Fruit fly (Drosophila melanogaster) whole organism: ENCODE data around the gene Nup154.
A peak's percentile ranks its signal among the peaks of the same experiment; 100 is the strongest.

Source experiments
- CG8478 ChIP-seq: fragments of >200 bp; optimal IDR thresholded peaks from 2 replicates; lab custom pipeline; 2018; ENCODE audit warnings: inconsistent platforms
- Dll ChIP-seq: fragments of >200 bp; optimal IDR thresholded peaks from 2 replicates; lab custom pipeline; 2017
- EcR ChIP-seq, 2 experiments: fragments of >200 bp; optimal IDR thresholded peaks; 2 replicates each; lab custom pipeline; 2017; ENCODE audit warnings: missing biosample characterization in 2 of 2, missing genetic modification characterization in 2 of 2, missing genetic modification reagents in 2 of 2
- pan ChIP-seq: fragments of >200 bp; optimal IDR thresholded peaks from 2 replicates; lab custom pipeline; 2017
- psq ChIP-seq: fragments of >200 bp; optimal IDR thresholded peaks from 2 replicates; lab custom pipeline; 2017
- usp ChIP-seq: fragments of >200 bp; optimal IDR thresholded peaks from 2 replicates; lab custom pipeline; 2017; ENCODE audit warnings: missing biosample characterization, missing genetic modification characterization, mixed read lengths

Gene Nup154

DNA sequence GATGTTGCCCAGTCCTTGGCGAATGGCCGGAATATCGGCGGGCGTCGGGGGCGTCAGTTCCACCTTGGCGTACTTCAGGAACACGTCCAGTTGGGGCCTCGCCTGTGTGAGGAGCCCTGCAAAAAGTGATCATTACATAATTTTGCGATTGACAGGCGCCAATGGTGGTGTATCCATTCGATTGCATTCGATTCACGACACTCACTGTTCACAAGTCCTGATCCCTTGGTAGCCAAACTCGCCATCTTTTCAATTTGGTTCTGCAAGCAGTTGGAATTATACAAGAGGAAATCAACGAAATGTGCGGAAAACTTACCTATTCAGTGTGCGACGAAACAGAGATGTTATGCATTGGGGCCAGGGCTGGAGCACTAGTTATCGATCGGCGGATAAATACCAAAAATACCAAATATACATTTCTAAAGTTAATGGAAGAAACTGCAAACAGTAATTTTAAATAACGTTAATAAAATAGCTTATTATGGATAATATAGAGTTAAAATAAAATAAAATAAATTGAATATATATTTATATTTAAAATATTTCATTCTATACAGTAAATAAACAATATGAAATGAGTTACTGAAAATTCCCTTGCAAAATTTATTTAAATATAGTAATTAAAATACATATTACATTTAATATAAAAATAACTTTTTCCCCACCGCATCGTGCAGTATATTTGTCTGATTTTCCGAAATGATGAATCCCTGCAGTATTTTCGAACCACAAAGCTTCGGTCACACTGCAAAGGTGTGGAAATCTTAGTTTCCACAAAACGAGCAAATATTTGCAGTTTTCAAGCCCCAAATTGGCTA is 28.4 kb upstream of the Nup154 start, which contains the start of the genes ATPsynG and SCAR:
ATPsynG (minus strand) TSS at position 354 of the 818 bp plus-strand sequence.
SCAR (plus strand) TSS at position 727 of the 818 bp plus-strand sequence.
- TF ChIP-seq CG8478 (no peak), pan (no peak), usp (GFP tag; lab: Kevin White, UChicago) (no peak), EcR (GFP tag; optimal IDR thresholded peaks at IDR 0.05; lab: Kevin White, UChicago) (no peak), Dll (no peak), psq (no peak)

DNA sequence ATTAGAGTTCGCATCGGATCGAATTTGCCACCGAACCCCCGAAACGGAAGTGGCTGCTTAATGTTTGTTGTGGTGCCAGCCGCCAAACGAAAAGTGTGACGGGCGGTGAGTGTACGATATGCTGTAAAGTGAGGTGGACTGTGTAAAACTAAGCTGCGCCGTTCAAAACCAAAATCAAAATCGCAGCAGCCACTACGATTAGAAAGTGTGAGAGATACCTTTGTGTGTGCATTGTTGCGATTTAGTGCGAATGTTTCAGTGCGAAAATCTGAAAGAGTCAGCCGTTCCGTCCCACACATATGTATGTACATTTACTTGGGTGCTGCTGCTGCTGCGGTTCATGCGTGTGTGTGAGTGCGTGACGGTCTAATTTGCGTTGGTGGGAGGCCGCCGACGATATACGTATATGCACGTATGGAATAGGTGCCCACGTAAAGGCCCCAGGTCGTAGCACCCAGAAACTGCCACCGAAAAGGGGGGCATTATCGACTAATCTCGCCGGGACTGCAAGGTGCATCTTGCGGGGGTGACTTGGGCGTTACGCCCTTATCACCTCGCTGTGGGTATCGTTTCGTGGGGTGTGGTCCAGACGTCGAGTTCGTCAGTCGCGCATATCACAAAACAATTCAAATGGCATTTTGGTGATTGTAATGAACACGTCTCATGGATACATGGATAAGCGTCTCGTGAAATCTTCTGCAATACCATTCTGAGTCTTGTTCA is 27.6 kb upstream of the Nup154 start:
- TF ChIP-seq Dll: no peak
- TF ChIP-seq pan: peak; percentile 46

DNA sequence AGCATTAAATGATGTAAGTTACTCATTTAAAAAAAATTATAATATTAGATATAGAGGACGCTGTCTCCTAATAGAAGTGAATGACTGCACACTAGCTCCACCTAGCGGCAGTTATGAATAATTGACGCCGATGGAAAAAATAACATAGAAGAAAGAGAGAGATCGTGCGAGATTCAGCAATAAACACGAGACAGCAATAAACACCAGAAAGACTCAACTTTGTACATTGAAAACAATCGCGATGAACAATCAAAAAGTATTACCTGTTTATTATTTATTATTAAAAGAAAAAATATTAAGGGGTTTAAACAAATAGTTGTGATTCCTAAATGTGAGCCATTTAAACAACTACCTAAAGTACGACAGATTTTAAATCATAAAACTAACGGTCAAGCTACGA is 18.5 kb upstream of the Nup154 start:
- no peak for TF ChIP-seq usp (GFP tag; lab: Kevin White, UChicago)

DNA sequence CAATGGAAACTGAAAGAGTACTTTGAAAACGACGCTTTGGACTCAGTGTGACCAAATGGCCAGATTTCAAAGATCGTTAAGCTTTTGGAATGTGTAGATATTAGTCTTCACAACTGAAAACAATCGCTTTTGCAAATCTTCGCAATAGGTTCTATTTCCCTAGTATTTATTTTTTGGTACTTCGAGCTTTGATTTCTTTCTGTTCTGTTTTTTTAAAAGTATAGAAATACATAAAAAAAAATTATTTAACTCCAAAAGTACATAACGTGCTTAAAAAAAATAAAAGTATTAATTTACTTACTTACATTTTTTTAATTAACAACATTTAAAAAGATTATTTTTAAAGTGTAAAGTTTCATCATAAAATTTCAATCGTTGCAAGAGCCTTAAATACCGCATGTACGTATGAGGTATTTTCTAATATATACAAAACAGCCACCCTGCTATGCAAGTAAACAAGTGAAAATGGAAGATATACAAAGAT is 17.2 kb upstream of the Nup154 start, which contains the start of the genes piwi and CG12253:
piwi (minus strand) TSS at position 51 of the 484 bp plus-strand sequence.
CG12253 (plus strand) TSS at position 437 of the 484 bp plus-strand sequence.
- TF ChIP-seq Dll (no peak), EcR (GFP tag; optimal IDR thresholded peaks at IDR 0.05; lab: Kevin White, UChicago) (no peak), psq (no peak), usp (GFP tag; lab: Kevin White, UChicago) (no peak), CG8478 (no peak), pan (no peak)

DNA sequence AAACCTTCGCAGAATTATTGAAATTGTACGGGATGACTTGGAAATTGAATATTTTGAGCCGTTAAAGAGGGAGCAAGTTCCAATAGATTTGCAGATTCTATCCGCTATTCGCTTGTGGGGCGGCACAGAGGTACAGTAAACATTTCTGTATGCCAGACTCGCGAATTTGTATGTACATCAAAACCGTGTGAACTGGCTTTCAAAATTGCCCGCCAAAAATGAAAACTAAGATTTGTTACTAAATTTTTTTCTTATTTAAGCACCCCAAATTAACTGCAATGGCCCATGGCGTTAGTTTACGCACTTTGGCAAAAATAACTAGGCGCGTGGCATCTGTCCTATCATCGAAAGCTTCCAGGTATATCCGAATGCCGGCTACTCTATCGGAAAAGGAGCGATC is 16.6 kb upstream of the Nup154 start:
- TF ChIP-seq EcR (GFP tag; optimal IDR thresholded peaks at IDR 0.05; lab: Kevin White, UChicago) (no peak), Dll (no peak), pan (no peak), usp (GFP tag; lab: Kevin White, UChicago) (no peak), psq (no peak), CG8478 (no peak)

DNA sequence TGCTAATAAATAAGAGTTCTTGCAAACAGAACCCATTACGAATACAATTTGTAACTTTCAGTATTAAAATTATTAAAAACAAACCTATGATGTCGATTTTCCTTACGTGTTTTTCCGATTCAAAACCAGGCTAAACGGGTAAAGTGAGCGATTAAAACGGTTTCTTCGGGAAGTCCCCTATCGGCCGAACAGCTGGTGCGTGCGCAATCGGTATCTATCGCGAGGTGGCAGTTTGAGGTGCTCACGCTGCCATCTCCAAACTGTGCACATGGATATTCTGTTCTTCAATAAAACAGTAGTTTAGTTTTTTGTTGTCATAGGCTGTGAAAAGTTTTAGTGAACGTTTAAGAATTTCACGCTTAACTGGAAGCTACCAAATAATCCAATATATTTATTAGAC is 15.5 kb upstream of the Nup154 start, which contains the start of gene TTLL4A:
TTLL4A (plus strand) TSS at position 240 of the 400 bp plus-strand sequence.
- TF ChIP-seq usp (GFP tag; lab: Kevin White, UChicago): no peak
- TF ChIP-seq pan: no peak
- TF ChIP-seq Dll: no peak
- no peak for TF ChIP-seq EcR (GFP tag; optimal IDR thresholded peaks at IDR 0.05; lab: Kevin White, UChicago)

DNA sequence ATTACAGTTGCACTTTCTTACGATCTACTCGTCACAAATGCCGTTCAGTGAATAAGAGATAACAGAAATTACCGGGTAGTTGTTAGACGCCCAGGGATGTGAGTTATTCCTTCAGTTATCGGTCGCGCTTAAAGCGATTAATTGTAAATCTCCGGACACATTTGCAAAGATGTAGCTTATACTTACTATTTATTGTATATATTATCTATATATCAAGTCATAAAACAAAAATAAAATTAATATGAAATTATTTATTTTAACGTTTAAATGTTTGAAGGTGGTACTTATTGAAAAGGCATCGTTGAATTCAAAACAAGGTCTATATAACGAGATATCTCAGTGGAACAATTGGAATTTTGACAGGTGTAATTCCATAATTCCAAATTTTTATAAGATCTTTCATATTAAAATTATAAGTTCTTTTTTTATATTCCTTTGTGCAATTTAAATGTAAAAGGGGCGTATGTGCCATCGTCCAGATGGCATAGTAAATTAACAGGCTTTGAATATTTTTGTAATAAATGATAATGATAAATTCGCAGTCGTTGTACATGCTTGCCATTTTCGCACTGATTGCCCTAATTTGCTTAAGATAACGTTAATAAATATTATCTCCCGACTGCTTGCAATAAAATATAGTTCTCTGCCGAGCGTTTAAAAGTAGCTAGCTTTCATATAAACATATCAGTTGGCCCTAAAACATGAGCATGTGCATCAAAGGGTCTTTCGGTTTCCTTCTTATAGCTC is 3.1 kb upstream of the Nup154 start, which contains the start of the genes aub and lectin-33A:
aub (minus strand) TSS at position 101 of the 747 bp plus-strand sequence.
lectin-33A (plus strand) TSS at position 697 of the 747 bp plus-strand sequence.
- TF ChIP-seq EcR (GFP tag; optimal IDR thresholded peaks at IDR 0.05; lab: Kevin White, UChicago) (no peak), pan (no peak), psq (no peak)

DNA sequence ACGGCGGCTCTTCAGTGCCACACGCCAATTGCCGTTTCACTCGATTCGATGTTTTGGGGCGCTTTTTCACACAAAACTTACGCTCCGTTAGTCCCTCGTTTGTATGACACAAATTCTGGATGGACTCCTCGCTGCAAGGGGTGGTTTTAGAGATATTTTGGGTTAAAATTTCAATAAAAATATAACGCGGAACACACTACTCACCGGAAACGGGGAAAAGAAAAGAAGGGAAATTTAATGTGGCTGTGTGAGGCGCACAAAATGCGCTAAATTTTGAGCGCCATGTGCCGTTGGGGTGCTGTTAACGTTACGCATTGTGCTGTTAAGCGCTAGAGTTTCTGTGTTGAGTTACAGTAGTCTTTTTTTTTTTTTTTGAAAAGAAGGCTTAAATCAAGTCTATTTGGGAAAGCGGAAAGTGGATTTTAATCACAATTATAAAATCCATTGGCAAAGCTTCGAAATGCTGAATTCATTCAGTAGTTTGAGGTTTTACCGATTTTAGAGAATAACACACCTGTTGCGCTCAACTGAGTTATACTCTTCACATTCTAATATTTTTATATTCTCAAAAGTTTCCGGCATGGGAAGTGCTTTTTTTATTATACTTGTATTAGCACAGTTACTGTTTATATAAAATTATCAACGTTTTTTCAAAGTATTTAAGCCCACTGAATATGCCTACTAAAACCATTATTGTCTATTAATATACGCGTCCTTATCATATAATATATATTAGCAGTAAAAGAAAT is 521 bp upstream of the Nup154 start, which contains the start of gene RpL9:
RpL9 (minus strand) TSS at position 265 of the 749 bp plus-strand sequence.
- TF ChIP-seq CG8478 (no peak), pan (no peak), EcR (GFP tag; optimal IDR thresholded peaks at IDR 0.05; lab: Kevin White, UChicago) (no peak), psq (no peak), usp (GFP tag; lab: Kevin White, UChicago) (no peak), Dll (no peak)

DNA sequence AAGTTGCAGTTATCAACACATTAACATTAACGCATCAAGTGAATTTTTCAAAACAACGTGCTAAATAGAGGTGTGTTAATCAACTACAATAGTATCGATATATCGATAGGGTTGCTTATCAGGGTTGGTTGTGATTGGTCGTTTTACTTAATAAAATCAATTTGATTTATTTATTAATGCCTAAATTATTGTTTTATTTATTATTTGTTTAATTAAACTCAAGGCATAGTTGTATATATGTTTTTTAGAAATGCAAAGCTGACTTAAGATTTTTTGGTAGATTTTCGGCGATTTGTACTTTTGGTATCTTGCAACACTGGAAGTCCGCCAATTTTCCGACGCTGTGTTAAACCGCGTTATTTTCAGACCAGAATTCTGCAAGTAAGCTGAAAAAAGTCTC is 6.4 kb downstream of the Nup154 start, which contains the start of the genes Art8 and dUTPase:
Art8 (minus strand) TSS at position 88 of the 400 bp plus-strand sequence.
dUTPase (plus strand) TSS at position 314 of the 400 bp plus-strand sequence.
- TF ChIP-seq psq: no peak
- TF ChIP-seq pan: no peak
- TF ChIP-seq usp (GFP tag; lab: Kevin White, UChicago): no peak

DNA sequence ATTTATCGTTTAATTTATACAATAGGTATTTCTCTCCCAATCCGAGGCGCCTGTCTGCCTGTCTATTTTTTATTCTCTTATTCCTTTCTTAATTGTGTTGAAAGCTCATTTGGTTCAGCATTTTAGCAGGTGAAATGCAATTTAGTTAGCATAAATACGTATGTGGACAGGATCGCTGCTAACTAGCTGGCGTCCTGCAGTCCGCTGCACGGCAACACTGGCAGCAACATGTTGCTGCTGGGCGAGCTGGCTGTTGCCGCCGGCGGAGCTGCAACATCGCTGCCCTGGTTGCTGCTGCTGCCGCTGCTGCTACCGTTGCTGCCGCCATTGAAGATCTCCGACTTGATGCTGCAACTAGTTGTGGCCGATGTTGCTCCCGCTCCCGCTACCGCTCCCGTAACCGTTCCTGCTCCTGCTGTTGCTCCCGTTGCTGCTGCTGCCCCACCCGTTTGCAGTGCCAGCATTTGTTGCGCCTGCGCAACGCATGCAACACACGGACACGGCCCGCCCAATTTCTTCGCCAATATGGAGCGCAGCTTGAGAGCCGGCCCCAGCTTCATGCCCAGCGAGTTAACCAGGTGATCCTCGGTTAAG is 9.5 kb downstream of the Nup154 start:
- TF ChIP-seq Dll (no peak), CG8478 (no peak), psq (no peak), EcR (GFP tag; optimal IDR thresholded peaks at IDR 0.05; lab: Kevin White, UChicago) (no peak), usp (GFP tag; lab: Kevin White, UChicago) (no peak), pan (no peak)

DNA sequence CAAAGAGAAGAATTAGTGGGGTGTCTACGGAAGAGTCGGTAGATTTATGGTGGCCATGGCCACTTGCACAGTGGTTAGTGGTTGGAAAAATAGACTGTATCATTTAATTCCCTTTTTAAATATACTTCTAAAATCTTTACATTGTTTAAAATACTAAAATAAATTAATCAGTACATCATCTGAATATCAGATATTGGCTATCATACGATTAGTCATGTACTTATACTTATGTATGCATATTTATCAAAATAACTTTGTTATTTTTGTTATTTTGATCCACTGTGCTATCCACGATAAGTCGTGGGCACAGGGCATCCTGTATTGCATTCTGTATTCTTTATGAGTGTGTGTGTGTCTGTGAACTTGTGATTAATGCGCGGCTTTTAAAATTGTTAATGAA is 10.1 kb downstream of the Nup154 start:
- TF ChIP-seq pan (no peak), EcR (GFP tag; optimal IDR thresholded peaks at IDR 0.05; lab: Kevin White, UChicago) (no peak), psq (no peak), usp (GFP tag; lab: Kevin White, UChicago) (no peak), CG8478 (no peak), Dll (no peak)
